Fruit fly (Drosophila melanogaster): ENCODE measurements around the gene CG13445.
A peak's percentile ranks its signal among the peaks of the same experiment; 100 is the strongest.

Gene CG13445

DNA sequence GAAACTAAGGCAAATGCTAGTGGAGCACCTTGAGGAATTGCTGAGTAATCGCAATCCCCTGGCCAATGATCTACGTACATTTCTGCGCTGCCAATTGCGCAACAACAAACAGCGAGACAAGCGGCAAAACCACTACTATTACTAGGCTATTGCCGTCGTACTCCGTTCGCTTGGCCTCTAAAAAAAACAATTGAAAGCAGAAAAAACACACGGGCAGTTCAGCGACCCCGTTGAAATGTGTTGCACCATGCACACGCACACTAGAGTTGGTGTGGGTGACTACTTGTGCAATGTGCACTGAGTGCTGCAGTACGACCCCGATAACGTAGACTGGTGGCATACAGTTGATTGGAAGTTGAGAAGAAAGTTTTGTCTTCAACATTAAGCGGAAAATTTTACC, 15.3 kb downstream of the CG13445 start (continued):
- TF ChIP-seq ken (GFP tag; IDR thresholded peaks at IDR 0.05) (0 out of 3 replicates have a peak, but pooled peaks have one; percentile 25), CG12219 (GFP tag; optimal IDR thresholded peaks at IDR 0.05) (no peak), dmrt99B (tag; optimal IDR thresholded peaks at IDR 0.05) (no peak), CG10979 (tag; optimal IDR thresholded peaks at IDR 0.05) (peak; percentile 2), ftz-f1 (GFP tag; optimal IDR thresholded peaks at IDR 0.05) (peak; percentile 39), grau (tag; optimal IDR thresholded peaks at IDR 0.05) (peak; percentile 86), hkb (optimal IDR thresholded peaks at IDR 0.05) (no peak), hkb (GFP tag; IDR thresholded peaks at IDR 0.05) (peak; percentile 23; the same call in 1 of the 2 replicates), CG17328 (GFP tag; IDR thresholded peaks at IDR 0.05) (0 out of 2 replicates have a peak, but pooled peaks have one; percentile 4), Hsf (GFP tag; optimal IDR thresholded peaks at IDR 0.05) (no peak), twi (tag; optimal IDR thresholded peaks at IDR 0.05) (peak; percentile 56), CG15479 (GFP tag; optimal IDR thresholded peaks at IDR 0.05) (peak; percentile 68), cg (GFP tag; optimal IDR thresholded peaks at IDR 0.05) (peak; percentile 55), Six4 (GFP tag; optimal IDR thresholded peaks at IDR 0.05) (no peak), CG1024 (GFP tag; IDR thresholded peaks at IDR 0.05) (0 out of 2 replicates have a peak, but pooled peaks have one; percentile 36), chinmo (GFP tag; IDR thresholded peaks at IDR 0.05; ENCODE audit: partially characterized antibody) (0 out of 4 replicates have a peak, but pooled peaks have one; percentile 80), row (GFP tag; IDR thresholded peaks at IDR 0.05) (peak; percentile 22; the same call in 1 of the 3 replicates), CG15601 (tag; optimal IDR thresholded peaks at IDR 0.05) (peak; percentile 29), ERR (GFP tag; optimal IDR thresholded peaks at IDR 0.05) (peak; percentile 10), MTF-1 (GFP tag; optimal IDR thresholded peaks at IDR 0.05; ENCODE audit: borderline replicate concordance) (peak; percentile 61)

DNA sequence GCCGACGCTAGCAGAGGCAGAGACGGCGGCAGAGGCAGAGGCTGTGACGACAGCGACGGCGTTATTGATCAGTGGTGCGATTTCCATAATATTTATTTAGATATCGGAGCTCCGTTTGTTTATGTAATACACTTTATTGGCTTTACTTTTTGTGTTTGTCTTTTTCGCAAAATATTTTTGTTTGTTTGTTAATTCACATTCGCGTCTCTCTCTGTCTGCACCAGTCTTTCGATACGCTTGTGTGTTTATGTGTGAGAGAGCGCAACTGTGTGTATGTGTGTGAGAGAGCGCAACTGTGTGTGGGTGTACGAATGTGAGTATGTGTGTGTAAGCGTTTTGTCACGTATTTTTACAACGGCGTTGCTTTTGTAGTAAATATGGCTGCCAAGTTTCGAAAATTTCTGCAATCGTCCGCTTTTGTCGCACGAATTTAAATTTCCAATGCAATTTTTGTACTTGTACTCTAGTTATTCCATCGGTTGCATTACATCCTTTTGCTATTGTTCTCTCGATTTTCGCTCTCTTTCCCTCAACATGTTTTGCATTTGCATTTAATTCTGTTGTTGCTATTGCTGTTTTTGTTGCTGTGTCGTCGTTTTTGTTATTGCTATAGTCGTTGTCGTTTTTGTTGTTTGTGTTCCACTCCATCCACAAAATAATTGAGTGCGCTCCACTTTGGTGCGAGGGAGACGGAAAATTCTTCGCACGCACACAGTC, 16.4 kb downstream of the CG13445 start:
- TF ChIP-seq CG2712 (tag; optimal IDR thresholded peaks at IDR 0.05) (peak; percentile 20), CG12236 (GFP tag; optimal IDR thresholded peaks at IDR 0.05) (no peak), jigr1 (GFP tag; IDR thresholded peaks at IDR 0.05) (no peak), CG17829 (tag; optimal IDR thresholded peaks at IDR 0.05) (peak; percentile 26), eyg (GFP tag; optimal IDR thresholded peaks at IDR 0.05) (no peak), CG3726 (GFP tag; IDR thresholded peaks at IDR 0.05) (no peak), chm (GFP tag; IDR thresholded peaks at IDR 0.05) (peak; percentile 36; the same call in 1 of the 2 replicates), CG14860 (GFP tag; IDR thresholded peaks at IDR 0.05; ENCODE audit: partially characterized antibody) (no peak), Dbx (GFP tag; IDR thresholded peaks at IDR 0.05) (no peak), chn (GFP tag; optimal IDR thresholded peaks at IDR 0.05) (no peak), z (GFP tag; IDR thresholded peaks at IDR 0.05) (peak; percentile 83; the same call in 2 of the 3 replicates), Myb (GFP tag; optimal IDR thresholded peaks at IDR 0.05) (peak; percentile 22), CG13894 (tag; optimal IDR thresholded peaks at IDR 0.05) (no peak), CG7357 (GFP tag; IDR thresholded peaks at IDR 0.05) (no peak), CG5245 (GFP tag; optimal IDR thresholded peaks at IDR 0.05) (no peak), dati (GFP tag; IDR thresholded peaks at IDR 0.05) (no peak), CG12744 (GFP tag; optimal IDR thresholded peaks at IDR 0.05) (no peak), fd96Cb (tag; optimal IDR thresholded peaks at IDR 0.05) (no peak), inv (GFP tag; IDR thresholded peaks at IDR 0.05; ENCODE audit: partially characterized antibody) (no peak), hth (optimal IDR thresholded peaks at IDR 0.05) (no peak), CG6683 (GFP tag; optimal IDR thresholded peaks at IDR 0.05) (peak; percentile 9), maf-S (GFP tag; optimal IDR thresholded peaks at IDR 0.05) (no peak), Fer3 (tag; optimal IDR thresholded peaks at IDR 0.05) (no peak), HLH3B (GFP tag; IDR thresholded peaks at IDR 0.05) (peak; percentile 20; the same call in 1 of the 2 replicates), pros (GFP tag; optimal IDR thresholded peaks at IDR 0.05) (no peak), CG14050 (GFP tag; IDR thresholded peaks at IDR 0.05) (no peak), insv (GFP tag; optimal IDR thresholded peaks at IDR 0.05) (no peak), CG10274 (GFP tag; optimal IDR thresholded peaks at IDR 0.05) (no peak), so (GFP tag; IDR thresholded peaks at IDR 0.05) (peak; percentile 48; the same call in 1 of the 3 replicates), Dip3 (GFP tag; optimal IDR thresholded peaks at IDR 0.05) (no peak)
